Fruit fly (Drosophila melanogaster) whole organism: ENCODE results near the gene CG31468.

ENCODE experiments used
- CG8478 ChIP-seq: fragments of >200 bp; optimal IDR thresholded peaks from 2 replicates; lab custom pipeline; 2018; ENCODE audit warnings: inconsistent platforms
- EcR ChIP-seq, 2 experiments: fragments of >200 bp; optimal IDR thresholded peaks; 2 replicates each; lab custom pipeline; 2017; ENCODE audit warnings: missing biosample characterization in 2 of 2, missing genetic modification characterization in 2 of 2, missing genetic modification reagents in 2 of 2
- pan ChIP-seq: fragments of >200 bp; optimal IDR thresholded peaks from 2 replicates; lab custom pipeline; 2017
- psq ChIP-seq: fragments of >200 bp; optimal IDR thresholded peaks from 2 replicates; lab custom pipeline; 2017
- usp ChIP-seq: fragments of >200 bp; optimal IDR thresholded peaks from 2 replicates; lab custom pipeline; 2017; ENCODE audit warnings: missing biosample characterization, missing genetic modification characterization, mixed read lengths

dm6 chr3R:23673084-23673483 is 27.1 kb downstream of the CG31468 start:
- TF ChIP-seq psq (lab: Kevin White, UChicago) (no peak), pan (lab: Kevin White, UChicago) (no peak), usp (GFP tag; lab: Kevin White, UChicago) (no peak), CG8478 (lab: Kevin White, UChicago) (no peak), EcR (GFP tag; optimal IDR thresholded peaks at IDR 0.05; lab: Kevin White, UChicago) (no peak)
